Fruit fly (Drosophila melanogaster) whole organism, adult: ENCODE measurements around the gene CG15368.

ENCODE experiments used
- CG12768 ChIP-seq: fragments of 200-800 bp; sonication (Bioruptor generic); optimal IDR thresholded peaks from 2 replicates; lab custom pipeline; 2017; ENCODE audit warnings: missing biosample characterization, missing genetic modification characterization, mild to moderate bottlenecking, moderate library complexity, missing genetic modification reagents
- CG1620 ChIP-seq: fragments of 200-800 bp; sonication (Bioruptor generic); optimal IDR thresholded peaks from 2 replicates; lab custom pipeline; 2016; ENCODE audit warnings: missing biosample characterization, missing genetic modification characterization
- CG33017 ChIP-seq: fragments of 200-800 bp; sonication (Bioruptor generic); optimal IDR thresholded peaks from 2 replicates; lab custom pipeline; 2018; ENCODE audit warnings: missing biosample characterization, mild to moderate bottlenecking, missing genetic modification characterization, moderate library complexity
- CG7045 ChIP-seq: fragments of 200-800 bp; sonication (Bioruptor generic); optimal IDR thresholded peaks from 2 replicates; lab custom pipeline; 2017; ENCODE audit warnings: missing biosample characterization, mild to moderate bottlenecking, missing genetic modification characterization
- CG7101 ChIP-seq: fragments of 200-800 bp; sonication (Bioruptor generic); optimal IDR thresholded peaks from 2 replicates; lab custom pipeline; 2018; ENCODE audit warnings: missing biosample characterization, mild to moderate bottlenecking, missing genetic modification characterization, moderate library complexity
- Clk ChIP-seq: fragments of 200-800 bp; sonication (Bioruptor generic); optimal IDR thresholded peaks from 2 replicates; lab custom pipeline; 2017; ENCODE audit warnings: missing biosample characterization, missing genetic modification characterization
- Hr96 ChIP-seq: fragments of 200-800 bp; sonication (Bioruptor generic); optimal IDR thresholded peaks from 2 replicates; lab custom pipeline; 2016; ENCODE audit warnings: missing biosample characterization, missing genetic modification characterization
- Mnt ChIP-seq: fragments of 200-800 bp; sonication (Bioruptor generic); optimal IDR thresholded peaks from 2 replicates; lab custom pipeline; 2016; ENCODE audit warnings: missing biosample characterization, mild to moderate bottlenecking, missing genetic modification characterization
- cnc ChIP-seq, 2 experiments: fragments of >200 bp; optimal IDR thresholded peaks; 2 replicates each; lab custom pipeline; 2017
- kay ChIP-seq: fragments of 200-800 bp; sonication (Bioruptor generic); peaks from one replicate; lab custom pipeline; 2016; ENCODE audit warnings: missing biosample characterization, missing genetic modification characterization, borderline replicate concordance
- ovo ChIP-seq: fragments of 200-800 bp; sonication (Bioruptor generic); optimal IDR thresholded peaks from 2 replicates; lab custom pipeline; 2016; ENCODE audit warnings: missing biosample characterization, missing genetic modification characterization
- tj ChIP-seq: fragments of 200-800 bp; sonication (Bioruptor generic); optimal IDR thresholded peaks from 3 replicates; lab custom pipeline; 2017; ENCODE audit warnings: missing biosample characterization, mild to moderate bottlenecking, missing genetic modification characterization, moderate library complexity

- TF ChIP-seq cnc (optimal IDR thresholded peaks at IDR 0.05; lab: Kevin White, UChicago) (no peak), Hr96 (GFP tag; lab: Kevin White, UChicago) (no peak), tj (GFP tag; lab: Kevin White, UChicago) (no peak), CG33017 (tag; lab: Kevin White, UChicago) (no peak), CG7045 (GFP tag; lab: Kevin White, UChicago) (no peak), CG12768 (GFP tag; lab: Kevin White, UChicago) (no peak), CG1620 (GFP tag; lab: Kevin White, UChicago) (no peak), kay (GFP tag; lab: Kevin White, UChicago) (no peak), Clk (no peak), Mnt (no peak), CG7101 (tag; lab: Kevin White, UChicago) (no peak), ovo (no peak)
These were observed 4.8 kb upstream of the CG15368 start, which contains the start of gene SmydA-9 for dm6 chrX:9210787-9211186.
